Fruit fly (Drosophila melanogaster): ENCODE data around the gene mRpL11.
A peak's percentile ranks its signal among the peaks of the same experiment; 100 is the strongest.

- TF ChIP-seq ss (GFP tag; optimal IDR thresholded peaks at IDR 0.05) = no peak
- TF ChIP-seq Ets21C (GFP tag; optimal IDR thresholded peaks at IDR 0.05) = no peak
- TF ChIP-seq spab (GFP tag; optimal IDR thresholded peaks at IDR 0.05) = peak; percentile 36
Measured at dm6 chr3R:14476273-14476672, 35.4 kb upstream of the mRpL11 start.

All from whole organism, prepupa.